Worm (Caenorhabditis elegans) whole organism, L1 larva: ENCODE results near the gene fbxa-61.

Experiments
- lin-14 ChIP-seq: fragments of 200-800 bp; sonication (Bioruptor generic); optimal IDR thresholded peaks from 2 replicates; lab custom pipeline; 2018; ENCODE audit warnings: mild to moderate bottlenecking, missing genetic modification characterization, moderate library complexity, missing compliant biosample characterization
- nhr-12 ChIP-seq: sonication (generic microtip); optimal IDR thresholded peaks from 2 replicates; lab custom pipeline; 2017; ENCODE audit warnings: missing biosample characterization, missing genetic modification characterization
- nhr-28 ChIP-seq: fragments of 150-350 bp; optimal IDR thresholded peaks from 2 replicates; lab custom pipeline; 2014; ENCODE audit warnings: missing biosample characterization, missing genetic modification characterization
- nhr-84 ChIP-seq: sonication (generic microtip); optimal IDR thresholded peaks from 2 replicates; lab custom pipeline; 2017; ENCODE audit warnings: missing biosample characterization, missing genetic modification characterization
- skn-1 ChIP-seq: fragments of 150-350 bp; optimal IDR thresholded peaks from 2 replicates; lab custom pipeline; 2014; ENCODE audit warnings: missing biosample characterization, missing genetic modification characterization
- sptf-1 ChIP-seq: fragments of 150-350 bp; optimal IDR thresholded peaks from 2 replicates; lab custom pipeline; 2014; ENCODE audit warnings: missing biosample characterization, missing genetic modification characterization
- unc-30 ChIP-seq: sonication (generic microtip); optimal IDR thresholded peaks from 2 replicates; lab custom pipeline; 2017; ENCODE audit warnings: missing biosample characterization, missing genetic modification characterization
- unc-62 ChIP-seq: fragments of 150-350 bp; optimal IDR thresholded peaks from 2 replicates; lab custom pipeline; 2014; ENCODE audit warnings: missing biosample characterization, missing genetic modification reagents, missing genetic modification characterization

DNA sequence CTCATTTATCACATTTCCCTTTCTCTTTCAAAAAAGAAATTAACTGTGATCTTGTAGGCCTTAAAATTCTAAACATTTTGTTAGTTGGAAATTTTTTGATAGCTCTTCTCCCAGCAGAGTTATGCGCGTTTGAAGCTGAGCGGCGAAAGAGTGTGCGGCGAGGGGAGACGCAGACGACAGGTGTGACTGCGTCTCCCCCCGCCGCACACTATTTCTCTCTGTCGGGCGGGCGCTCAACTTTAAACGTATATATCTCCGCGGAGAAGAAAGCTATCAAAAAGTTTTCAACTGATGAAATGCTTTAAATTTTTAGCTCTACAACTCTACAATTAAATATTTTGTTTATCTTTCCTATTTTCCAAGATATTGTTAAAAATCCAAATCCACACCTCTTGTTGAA, 19.9 kb upstream of the fbxa-61 start:
- TF ChIP-seq nhr-84 (tag; lab: Kevin White, UChicago) (no peak), sptf-1 (no peak), unc-30 (tag; lab: Kevin White, UChicago) (no peak), nhr-12 (tag; lab: Kevin White, UChicago) (no peak), nhr-28 (tag; lab: Kevin White, UChicago) (no peak), unc-62 (no peak), skn-1 (no peak), lin-14 (no peak)
